Worm (Caenorhabditis elegans) whole organism, mixed stage, embryonic: ENCODE measurements around the gene srbc-79.

Source experiments
- ces-1 ChIP-seq: fragments of 150-350 bp; optimal IDR thresholded peaks from 2 replicates; lab custom pipeline; 2014; ENCODE audit warnings: missing biosample characterization, missing genetic modification reagents, missing genetic modification characterization
- lin-13 ChIP-seq: fragments of 150-350 bp; optimal IDR thresholded peaks from 2 replicates; lab custom pipeline; 2014; ENCODE audit warnings: missing biosample characterization, missing genetic modification characterization
- lsy-2 ChIP-seq: fragments of 150-350 bp; optimal IDR thresholded peaks from 2 replicates; lab custom pipeline; 2014; ENCODE audit warnings: missing biosample characterization, missing genetic modification characterization
- mep-1 ChIP-seq: fragments of 150-350 bp; optimal IDR thresholded peaks from 2 replicates; lab custom pipeline; 2017; ENCODE audit warnings: missing biosample characterization, missing genetic modification reagents, missing genetic modification characterization, inconsistent platforms
- nhr-12 ChIP-seq: fragments of 150-350 bp; optimal IDR thresholded peaks from 2 replicates; lab custom pipeline; 2014; ENCODE audit warnings: missing biosample characterization, missing genetic modification characterization
- nhr-237 ChIP-seq: fragments of 150-350 bp; optimal IDR thresholded peaks from 2 replicates; lab custom pipeline; 2014; ENCODE audit warnings: missing biosample characterization, missing genetic modification characterization
- nhr-28 ChIP-seq: fragments of 150-350 bp; optimal IDR thresholded peaks from 2 replicates; lab custom pipeline; 2014; ENCODE audit warnings: missing biosample characterization, missing genetic modification characterization
- pha-4 ChIP-seq: fragments of 150-350 bp; optimal IDR thresholded peaks from 2 replicates; lab custom pipeline; 2018; ENCODE audit warnings: missing biosample characterization, missing genetic modification reagents, missing genetic modification characterization
- sptf-1 ChIP-seq: sonication (generic microtip); optimal IDR thresholded peaks from 2 replicates; lab custom pipeline; 2017; ENCODE audit warnings: mild to moderate bottlenecking, missing genetic modification characterization, moderate library complexity, missing compliant biosample characterization
- unc-39 ChIP-seq: fragments of 150-350 bp; optimal IDR thresholded peaks from 2 replicates; lab custom pipeline; 2014; ENCODE audit warnings: missing biosample characterization, missing genetic modification characterization
- unc-62 ChIP-seq: fragments of 150-350 bp; optimal IDR thresholded peaks from 2 replicates; lab custom pipeline; 2014; ENCODE audit warnings: missing biosample characterization, missing genetic modification reagents, missing genetic modification characterization
- zip-8 ChIP-seq: fragments of 150-350 bp; optimal IDR thresholded peaks from 2 replicates; lab custom pipeline; 2014; ENCODE audit warnings: missing biosample characterization, missing genetic modification characterization
- ztf-11 ChIP-seq: fragments of 150-350 bp; optimal IDR thresholded peaks from 2 replicates; lab custom pipeline; 2014; ENCODE audit warnings: missing biosample characterization, missing genetic modification characterization

ce11 chrV:20500405-20500804 is 8.1 kb upstream of the srbc-79 start, which contains the start of gene dct-14:
- TF ChIP-seq unc-39 (tag; lab: Kevin White, UChicago) (no peak), lsy-2 (tag; lab: Kevin White, UChicago) (no peak), nhr-237 (tag; lab: Kevin White, UChicago) (no peak), ztf-11 (tag; lab: Kevin White, UChicago) (no peak), unc-62 (GFP tag; lab: Kevin White, UChicago) (no peak), nhr-28 (tag; lab: Kevin White, UChicago) (no peak), lin-13 (tag; lab: Kevin White, UChicago) (no peak), zip-8 (tag; lab: Kevin White, UChicago) (no peak), pha-4 (tag; lab: Kevin White, UChicago) (no peak), nhr-12 (tag; lab: Kevin White, UChicago) (no peak), mep-1 (tag; lab: Kevin White, UChicago) (no peak), ces-1 (GFP tag; lab: Kevin White, UChicago) (no peak), sptf-1 (no peak)
